Fruit fly (Drosophila melanogaster) whole organism, prepupa: Measurements from ENCODE around the gene Slc25A46a.

Source experiments
- Blimp-1 ChIP-seq: fragments of 200-800 bp; sonication (Bioruptor generic); optimal IDR thresholded peaks from 3 replicates; lab custom pipeline; 2017; ENCODE audit warnings: missing biosample characterization, missing genetic modification characterization, mild to moderate bottlenecking, moderate library complexity, missing genetic modification reagents
- CG10631 ChIP-seq: fragments of 200-800 bp; sonication (Bioruptor generic); optimal IDR thresholded peaks from 2 replicates; lab custom pipeline; 2016; ENCODE audit warnings: missing biosample characterization, missing genetic modification characterization
- CG10669 ChIP-seq: fragments of 200-800 bp; sonication (Bioruptor generic); optimal IDR thresholded peaks from 3 replicates; lab custom pipeline; 2018; ENCODE audit warnings: missing biosample characterization, mild to moderate bottlenecking, missing genetic modification characterization, moderate library complexity
- CG11902 ChIP-seq: fragments of 200-800 bp; sonication (Bioruptor generic); optimal IDR thresholded peaks from 3 replicates; lab custom pipeline; 2016; ENCODE audit warnings: missing biosample characterization, missing genetic modification characterization
- CG6792 ChIP-seq: fragments of 200-800 bp; sonication (Bioruptor generic); optimal IDR thresholded peaks from 3 replicates; lab custom pipeline; 2016; ENCODE audit warnings: missing biosample characterization, missing genetic modification characterization
- CG6854 ChIP-seq: fragments of 200-800 bp; sonication (Bioruptor generic); optimal IDR thresholded peaks from 2 replicates; lab custom pipeline; 2017; ENCODE audit warnings: missing biosample characterization, mild to moderate bottlenecking, missing genetic modification characterization
- CG8319 ChIP-seq: fragments of 200-800 bp; sonication (Bioruptor generic); optimal IDR thresholded peaks from 3 replicates; lab custom pipeline; 2016; ENCODE audit warnings: missing biosample characterization, missing genetic modification characterization
- CG8632 ChIP-seq: fragments of 200-800 bp; sonication (Bioruptor generic); optimal IDR thresholded peaks from 3 replicates; lab custom pipeline; 2016; ENCODE audit warnings: missing biosample characterization, missing genetic modification characterization
- CG9139 ChIP-seq: fragments of 200-800 bp; sonication (Bioruptor generic); optimal IDR thresholded peaks from 3 replicates; lab custom pipeline; 2017; ENCODE audit warnings: missing biosample characterization, mild to moderate bottlenecking, missing genetic modification characterization
- Eip75B ChIP-seq: fragments of 200-800 bp; sonication (Bioruptor generic); optimal IDR thresholded peaks from 3 replicates; lab custom pipeline; 2016; ENCODE audit warnings: missing biosample characterization, missing genetic modification characterization
- Eip78C ChIP-seq: fragments of 200-800 bp; sonication (Bioruptor generic); peaks from one replicate; lab custom pipeline; 2016; ENCODE audit warnings: missing biosample characterization, missing genetic modification characterization
- Hr38 ChIP-seq: sonication (Bioruptor generic); optimal IDR thresholded peaks from 2 replicates; lab custom pipeline; 2016; ENCODE audit warnings: missing biosample characterization, missing genetic modification characterization
- Hr39 ChIP-seq: fragments of 200-800 bp; sonication (Bioruptor generic); optimal IDR thresholded peaks from 2 replicates; lab custom pipeline; 2016; ENCODE audit warnings: missing biosample characterization, missing genetic modification characterization
- Hr4 ChIP-seq: fragments of 200-800 bp; sonication (Bioruptor generic); optimal IDR thresholded peaks from 3 replicates; lab custom pipeline; 2016; ENCODE audit warnings: missing biosample characterization, missing genetic modification characterization
- Lpt ChIP-seq: fragments of 200-800 bp; sonication (Bioruptor generic); optimal IDR thresholded peaks from 3 replicates; lab custom pipeline; 2016; ENCODE audit warnings: missing biosample characterization, missing genetic modification characterization
- Met ChIP-seq: fragments of 200-800 bp; sonication (Bioruptor generic); optimal IDR thresholded peaks from 3 replicates; lab custom pipeline; 2016; ENCODE audit warnings: missing biosample characterization, missing genetic modification characterization
- OdsH ChIP-seq: fragments of 200-800 bp; sonication (Bioruptor generic); optimal IDR thresholded peaks from 3 replicates; lab custom pipeline; 2016; ENCODE audit warnings: missing biosample characterization, missing genetic modification characterization
- Sox14 ChIP-seq: fragments of 200-800 bp; sonication (Bioruptor generic); optimal IDR thresholded peaks from 3 replicates; lab custom pipeline; 2016; ENCODE audit warnings: missing biosample characterization, missing genetic modification characterization
- achi ChIP-seq: fragments of 200-800 bp; sonication (Bioruptor generic); optimal IDR thresholded peaks from 3 replicates; lab custom pipeline; 2016; ENCODE audit warnings: missing biosample characterization, missing genetic modification characterization
- acj6 ChIP-seq: fragments of 200-800 bp; sonication (Bioruptor generic); optimal IDR thresholded peaks from 3 replicates; lab custom pipeline; 2016; ENCODE audit warnings: missing biosample characterization, missing genetic modification characterization
- dac ChIP-seq: fragments of 200-800 bp; sonication (Bioruptor generic); optimal IDR thresholded peaks from 2 replicates; lab custom pipeline; 2017; ENCODE audit warnings: missing biosample characterization, mild to moderate bottlenecking, missing genetic modification characterization
- dsx ChIP-seq: fragments of 200-800 bp; optimal IDR thresholded peaks from 3 replicates; lab custom pipeline; 2019; ENCODE audit warnings: missing biosample characterization, mild to moderate bottlenecking, missing genetic modification characterization, moderate library complexity; ENCODE audit not compliant: poor library complexity, severe bottlenecking
- esn ChIP-seq: fragments of 200-800 bp; sonication (Bioruptor generic); optimal IDR thresholded peaks from 2 replicates; lab custom pipeline; 2016; ENCODE audit warnings: missing biosample characterization, mild to moderate bottlenecking, missing genetic modification characterization, moderate library complexity
- lz ChIP-seq: fragments of 200-800 bp; sonication (Bioruptor generic); optimal IDR thresholded peaks from 3 replicates; lab custom pipeline; 2016; ENCODE audit warnings: missing biosample characterization, missing genetic modification characterization
- pdm3 ChIP-seq: fragments of 200-800 bp; sonication (Bioruptor generic); optimal IDR thresholded peaks from 3 replicates; lab custom pipeline; 2016; ENCODE audit warnings: missing biosample characterization, missing genetic modification characterization
- spab ChIP-seq: fragments of 200-800 bp; sonication (Bioruptor generic); optimal IDR thresholded peaks from 2 replicates; lab custom pipeline; 2017; ENCODE audit warnings: missing biosample characterization, mild to moderate bottlenecking, missing genetic modification characterization, missing genetic modification reagents
- ss ChIP-seq, 2 experiments: fragments of 200-800 bp; sonication (Bioruptor generic); optimal IDR thresholded peaks; 2 replicates in 1 of 2; 3 replicates in 1 of 2; lab custom pipeline; 2017 to 2018; ENCODE audit warnings: mild to moderate bottlenecking in 2 of 2, missing biosample characterization in 2 of 2, missing genetic modification characterization in 2 of 2, moderate library complexity in 1 of 2
- svp ChIP-seq: fragments of 200-800 bp; sonication (Bioruptor generic); peaks from one replicate; lab custom pipeline; 2016; ENCODE audit warnings: missing biosample characterization, missing genetic modification characterization
- topi ChIP-seq: fragments of 200-800 bp; sonication (Bioruptor generic); optimal IDR thresholded peaks from 3 replicates; lab custom pipeline; 2016; ENCODE audit warnings: missing biosample characterization, missing genetic modification characterization
- vri ChIP-seq: fragments of 200-800 bp; sonication (Bioruptor generic); optimal IDR thresholded peaks from 3 replicates; lab custom pipeline; 2016; ENCODE audit warnings: missing biosample characterization, mild to moderate bottlenecking, missing genetic modification characterization

The Slc25A46a gene

DNA sequence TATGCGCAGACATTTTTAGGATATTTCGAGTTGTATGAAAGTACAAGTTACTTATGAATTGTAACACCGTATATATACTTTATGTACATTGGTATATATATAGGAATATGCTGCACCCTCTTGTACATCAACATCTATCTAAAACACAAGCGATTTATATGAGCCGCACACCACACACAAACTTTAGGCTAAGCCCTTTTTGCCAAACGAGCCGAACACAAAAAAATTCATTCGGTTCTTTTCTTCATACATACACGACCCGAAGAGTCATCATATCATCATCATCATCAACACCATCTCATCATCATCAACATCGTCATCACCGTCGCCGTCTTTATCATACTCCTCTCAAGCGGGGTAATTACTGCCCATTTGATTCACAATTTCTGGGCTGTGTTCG is 21.5 kb downstream of the Slc25A46a start:
- no peak for TF ChIP-seq acj6
- no peak for TF ChIP-seq dac (GFP tag; lab: Kevin White, UChicago)
- TF ChIP-seq Eip75B (GFP tag; lab: Kevin White, UChicago), result no peak
- no peak for TF ChIP-seq CG6792
- TF ChIP-seq Sox14, result no peak
- TF ChIP-seq Met (GFP tag; lab: Kevin White, UChicago), result no peak
- no peak for TF ChIP-seq CG10669 (GFP tag; lab: Kevin White, UChicago)

- TF ChIP-seq esn, result peak; percentile 12
- peak; percentile 76 for TF ChIP-seq Eip78C
- no peak for TF ChIP-seq dsx (GFP tag; lab: Kevin White, UChicago)
- peak; percentile 47 for TF ChIP-seq svp
- TF ChIP-seq Sox14, result peak; percentile 10
- no peak for TF ChIP-seq pdm3
- TF ChIP-seq lz (GFP tag; lab: Kevin White, UChicago), result peak; percentile 8
- peak; percentile 6 for TF ChIP-seq topi
- no peak for TF ChIP-seq Hr4 (GFP tag; lab: Kevin White, UChicago)
These were observed 22.1 kb downstream of the Slc25A46a start, which contains the start of the genes vap and CG12698 for dm6 chrX:16005551-16006197. Gene vap, minus strand, starts transcription at chrX:16005812. Gene CG12698, plus strand, starts transcription at chrX:16006147.

dm6 chrX:16008814-16009213 is 25.2 kb downstream of the Slc25A46a start, which contains the start of gene Muc14A:
Gene Muc14A, plus strand, starts transcription at chrX:16009114.
- TF ChIP-seq CG11902 (GFP tag; lab: Kevin White, UChicago) (no peak), Hr39 (GFP tag; lab: Kevin White, UChicago) (no peak), ss (GFP tag; optimal IDR thresholded peaks at IDR 0.05; lab: Kevin White, UChicago) (no peak), CG8632 (no peak), OdsH (GFP tag; lab: Kevin White, UChicago) (no peak), CG10669 (GFP tag; lab: Kevin White, UChicago) (no peak), CG10631 (GFP tag; lab: Kevin White, UChicago) (no peak), spab (GFP tag; lab: Kevin White, UChicago) (no peak), Hr4 (GFP tag; lab: Kevin White, UChicago) (no peak), dsx (GFP tag; lab: Kevin White, UChicago) (no peak), CG6854 (GFP tag; lab: Kevin White, UChicago) (no peak), Lpt (GFP tag; lab: Kevin White, UChicago) (no peak), pdm3 (no peak), CG8319 (GFP tag; lab: Kevin White, UChicago) (no peak), CG9139 (GFP tag; lab: Kevin White, UChicago) (no peak), Hr38 (GFP tag; lab: Kevin White, UChicago) (no peak), Blimp-1 (no peak), achi (GFP tag; lab: Kevin White, UChicago) (no peak), vri (GFP tag; lab: Kevin White, UChicago) (no peak)
